Fruit fly (Drosophila melanogaster) whole organism, embryonic: ENCODE measurements around the gene Pgant2.

Source experiments
- Atf-2 ChIP-seq: fragments of 200-800 bp; sonication (Bioruptor generic); optimal IDR thresholded peaks from 2 replicates; lab custom pipeline; 2016; ENCODE audit warnings: missing biosample characterization, missing genetic modification characterization
- CG10462 ChIP-seq: fragments of 200-800 bp; sonication (Bioruptor generic); optimal IDR thresholded peaks from 2 replicates; lab custom pipeline; 2016; ENCODE audit warnings: missing biosample characterization, missing genetic modification characterization
- CG11247 ChIP-seq: fragments of 200-800 bp; sonication (Bioruptor generic); IDR thresholded peaks from 2 replicates; pipeline ENCODE4 v1.3.6; 2022; ENCODE audit warnings: missing biosample characterization, missing genetic modification characterization
- CG12942 ChIP-seq: fragments of 200-800 bp; sonication (Bioruptor generic); optimal IDR thresholded peaks from 3 replicates; lab custom pipeline; 2016; ENCODE audit warnings: missing biosample characterization, missing genetic modification characterization
- CG13424 ChIP-seq: fragments of 200-800 bp; sonication (Bioruptor generic); optimal IDR thresholded peaks from 2 replicates; lab custom pipeline; 2019; ENCODE audit warnings: missing biosample characterization, mild to moderate bottlenecking, missing genetic modification characterization, moderate library complexity
- CG14965 ChIP-seq: fragments of 200-800 bp; sonication (Bioruptor generic); optimal IDR thresholded peaks from 2 replicates; lab custom pipeline; 2016; ENCODE audit warnings: missing biosample characterization, missing genetic modification characterization, borderline replicate concordance
- CG15514 ChIP-seq: fragments of 200-800 bp; sonication (Bioruptor generic); optimal IDR thresholded peaks from 3 replicates; lab custom pipeline; 2017; ENCODE audit warnings: missing biosample characterization, missing genetic modification characterization, mild to moderate bottlenecking, moderate library complexity, missing genetic modification reagents
- CG1647 ChIP-seq: fragments of 200-800 bp; sonication (Bioruptor generic); optimal IDR thresholded peaks from 3 replicates; lab custom pipeline; 2016; ENCODE audit warnings: missing biosample characterization, missing genetic modification characterization
- CG17361 ChIP-seq: fragments of 200-800 bp; sonication (Bioruptor generic); IDR thresholded peaks from 3 replicates; pipeline ENCODE4 v1.3.6; 2022; ENCODE audit warnings: missing biosample characterization, missing genetic modification characterization
- CG2116 ChIP-seq: fragments of 200-800 bp; sonication (Bioruptor generic); optimal IDR thresholded peaks from 3 replicates; lab custom pipeline; 2018; ENCODE audit warnings: missing biosample characterization, mild to moderate bottlenecking, missing genetic modification characterization
- CG30403 ChIP-seq: fragments of 200-800 bp; sonication (Bioruptor generic); optimal IDR thresholded peaks from 3 replicates; lab custom pipeline; 2016; ENCODE audit warnings: missing biosample characterization, missing genetic modification characterization
- CG31365 ChIP-seq: fragments of 200-800 bp; sonication (Bioruptor generic); optimal IDR thresholded peaks from 2 replicates; lab custom pipeline; 2018; ENCODE audit warnings: missing biosample characterization, mild to moderate bottlenecking, missing genetic modification characterization
- CG3407 ChIP-seq: fragments of 200-800 bp; sonication (Bioruptor generic); optimal IDR thresholded peaks from 2 replicates; lab custom pipeline; 2018; ENCODE audit warnings: missing biosample characterization, mild to moderate bottlenecking, missing genetic modification characterization
- CG43689 ChIP-seq: fragments of 200-800 bp; sonication (Bioruptor generic); IDR thresholded peaks from 2 replicates; pipeline ENCODE4 v1.3.6; 2022; ENCODE audit warnings: missing biosample characterization, missing genetic modification characterization
- CG6683 ChIP-seq: fragments of 200-800 bp; sonication (Bioruptor generic); optimal IDR thresholded peaks from 2 replicates; lab custom pipeline; 2017; ENCODE audit warnings: missing biosample characterization, mild to moderate bottlenecking, missing genetic modification characterization, missing genetic modification reagents
- CG6854 ChIP-seq: fragments of 200-800 bp; sonication (Bioruptor generic); optimal IDR thresholded peaks from 3 replicates; lab custom pipeline; 2017; ENCODE audit warnings: missing biosample characterization, mild to moderate bottlenecking, missing genetic modification characterization
- CG7271 ChIP-seq: fragments of 200-800 bp; sonication (Bioruptor generic); optimal IDR thresholded peaks from 2 replicates; lab custom pipeline; 2018; ENCODE audit warnings: missing biosample characterization, mild to moderate bottlenecking, missing genetic modification characterization, moderate library complexity
- CG8359 ChIP-seq: fragments of 200-800 bp; sonication (Bioruptor generic); optimal IDR thresholded peaks from 2 replicates; lab custom pipeline; 2017; ENCODE audit warnings: missing biosample characterization, mild to moderate bottlenecking, missing genetic modification characterization, borderline replicate concordance
- CG8478 ChIP-seq: fragments of >200 bp; optimal IDR thresholded peaks from 2 replicates; lab custom pipeline; 2018
- CG8944 ChIP-seq: fragments of 200-800 bp; sonication (Bioruptor generic); optimal IDR thresholded peaks from 3 replicates; lab custom pipeline; 2016; ENCODE audit warnings: missing biosample characterization, missing genetic modification characterization
- CG9437 ChIP-seq: fragments of 200-800 bp; sonication (Bioruptor generic); optimal IDR thresholded peaks from 2 replicates; lab custom pipeline; 2018; ENCODE audit warnings: missing biosample characterization, mild to moderate bottlenecking, missing genetic modification characterization
- Chrac-16 ChIP-seq: fragments of 200-800 bp; sonication (Bioruptor generic); optimal IDR thresholded peaks from 3 replicates; lab custom pipeline; 2016; ENCODE audit warnings: missing biosample characterization, missing genetic modification characterization
- Deaf1 ChIP-seq: fragments of 200-800 bp; optimal IDR thresholded peaks from 3 replicates; lab custom pipeline; 2019; ENCODE audit warnings: missing biosample characterization, mild to moderate bottlenecking, missing genetic modification characterization, moderate library complexity
- H15 ChIP-seq: fragments of 200-800 bp; sonication (Bioruptor generic); IDR thresholded peaks from 3 replicates; pipeline ENCODE4 v1.3.6; 2022; ENCODE audit warnings: missing biosample characterization, missing genetic modification characterization
- Hr39 ChIP-seq: fragments of >200 bp; optimal IDR thresholded peaks from 2 replicates; lab custom pipeline; 2017
- Meics ChIP-seq: fragments of 200-800 bp; sonication (Bioruptor generic); optimal IDR thresholded peaks from 2 replicates; lab custom pipeline; 2017; ENCODE audit warnings: missing biosample characterization, mild to moderate bottlenecking, missing genetic modification characterization
- Mes4 ChIP-seq: fragments of 200-800 bp; sonication (Bioruptor generic); optimal IDR thresholded peaks from 2 replicates; lab custom pipeline; 2016; ENCODE audit warnings: missing biosample characterization, missing genetic modification characterization
- Myb ChIP-seq: fragments of 200-800 bp; sonication (Bioruptor generic); optimal IDR thresholded peaks from 2 replicates; lab custom pipeline; 2016; ENCODE audit warnings: missing biosample characterization, missing genetic modification characterization
- NC2β ChIP-seq: fragments of 200-800 bp; sonication (Bioruptor generic); optimal IDR thresholded peaks from 2 replicates; lab custom pipeline; 2016; ENCODE audit warnings: missing biosample characterization, missing genetic modification characterization
- Optix ChIP-seq: fragments of 200-800 bp; sonication (Bioruptor generic); IDR thresholded peaks from 3 replicates; pipeline ENCODE4 v1.3.6; 2022; ENCODE audit warnings: missing biosample characterization, missing genetic modification characterization
- Sox100B ChIP-seq: fragments of 200-800 bp; sonication (Bioruptor generic); optimal IDR thresholded peaks from 3 replicates; lab custom pipeline; 2018; ENCODE audit warnings: missing biosample characterization, mild to moderate bottlenecking, missing genetic modification characterization
- Sry-δ ChIP-seq: fragments of 200-800 bp; sonication (Bioruptor generic); optimal IDR thresholded peaks from 2 replicates; lab custom pipeline; 2016; ENCODE audit warnings: missing biosample characterization, missing genetic modification characterization
- Taf1 ChIP-seq: fragments of 200-800 bp; sonication (Bioruptor generic); IDR thresholded peaks from 2 replicates; pipeline ENCODE4 v1.3.6; 2022; ENCODE audit warnings: missing biosample characterization, missing genetic modification characterization
- ash1 ChIP-seq: fragments of 200-800 bp; sonication (Bioruptor generic); optimal IDR thresholded peaks from 2 replicates; lab custom pipeline; 2018; ENCODE audit warnings: missing biosample characterization, mild to moderate bottlenecking, missing genetic modification characterization
- btn ChIP-seq: fragments of 200-800 bp; sonication (Bioruptor generic); optimal IDR thresholded peaks from 2 replicates; lab custom pipeline; 2016; ENCODE audit warnings: missing biosample characterization, missing genetic modification characterization
- dimm ChIP-seq: fragments of 200-800 bp; sonication (Bioruptor generic); IDR thresholded peaks from 2 replicates; pipeline ENCODE4 v1.3.6; 2022; ENCODE audit warnings: missing biosample characterization, missing genetic modification characterization
- dm ChIP-seq: fragments of 200-800 bp; sonication (Bioruptor generic); optimal IDR thresholded peaks from 3 replicates; lab custom pipeline; 2016; ENCODE audit warnings: missing biosample characterization, missing genetic modification characterization
- ewg ChIP-seq: fragments of 200-800 bp; sonication (Bioruptor generic); optimal IDR thresholded peaks from 3 replicates; lab custom pipeline; 2017; ENCODE audit warnings: mild to moderate bottlenecking, missing biosample characterization, missing genetic modification reagents, missing genetic modification characterization
- exex ChIP-seq: fragments of 200-800 bp; sonication (Bioruptor generic); optimal IDR thresholded peaks from 4 replicates; lab custom pipeline; 2018; ENCODE audit warnings: missing biosample characterization, mild to moderate bottlenecking, missing genetic modification characterization, moderate library complexity
- ftz-f1 ChIP-seq: fragments of 200-800 bp; sonication (Bioruptor generic); optimal IDR thresholded peaks from 2 replicates; lab custom pipeline; 2016; ENCODE audit warnings: missing biosample characterization, missing genetic modification characterization
- h ChIP-seq: fragments of >200 bp; optimal IDR thresholded peaks from 2 replicates; lab custom pipeline; 2017
- ken ChIP-seq: fragments of 200-800 bp; sonication (Bioruptor generic); IDR thresholded peaks from 3 replicates; pipeline ENCODE4 v1.3.6; 2022; ENCODE audit warnings: missing biosample characterization, missing genetic modification characterization
- nom ChIP-seq: fragments of 200-800 bp; sonication (Bioruptor generic); optimal IDR thresholded peaks from 2 replicates; lab custom pipeline; 2017; ENCODE audit warnings: missing biosample characterization, missing genetic modification characterization, mild to moderate bottlenecking, moderate library complexity, missing genetic modification reagents
- pros ChIP-seq: fragments of 200-800 bp; sonication (Bioruptor generic); optimal IDR thresholded peaks from 3 replicates; lab custom pipeline; 2019; ENCODE audit warnings: missing biosample characterization, mild to moderate bottlenecking, missing genetic modification characterization, moderate library complexity
- pum ChIP-seq: fragments of 200-800 bp; sonication (Bioruptor generic); optimal IDR thresholded peaks from 2 replicates; lab custom pipeline; 2016; ENCODE audit warnings: missing biosample characterization, missing genetic modification characterization
- row ChIP-seq: fragments of 200-800 bp; sonication (Bioruptor generic); IDR thresholded peaks from 3 replicates; pipeline ENCODE4 v1.3.6; 2022; ENCODE audit warnings: missing biosample characterization, missing genetic modification characterization
- sc ChIP-seq, 3 experiments: fragments of >200 bp in 2 of 3; fragments of 200-800 bp in 1 of 3; sonication (Bioruptor generic) in 1 of 3; optimal IDR thresholded peaks; 2 replicates in 2 of 3; 3 replicates in 1 of 3; lab custom pipeline; 2017; ENCODE audit warnings: mild to moderate bottlenecking in 1 of 3, missing biosample characterization in 1 of 3, missing genetic modification characterization in 1 of 3, missing genetic modification reagents in 1 of 3
- so ChIP-seq: fragments of 200-800 bp; sonication (Bioruptor generic); IDR thresholded peaks from 3 replicates; pipeline ENCODE4 v1.3.6; 2022; ENCODE audit warnings: missing biosample characterization, missing genetic modification characterization
- stwl ChIP-seq: fragments of 200-800 bp; sonication (Bioruptor generic); optimal IDR thresholded peaks from 3 replicates; lab custom pipeline; 2018; ENCODE audit warnings: missing biosample characterization, mild to moderate bottlenecking, missing genetic modification characterization, moderate library complexity
- tx ChIP-seq: fragments of 200-800 bp; sonication (Bioruptor generic); optimal IDR thresholded peaks from 2 replicates; lab custom pipeline; 2016; ENCODE audit warnings: missing biosample characterization, missing genetic modification characterization
- usp ChIP-seq: fragments of >200 bp; optimal IDR thresholded peaks from 2 replicates; lab custom pipeline; 2017; ENCODE audit warnings: missing biosample characterization, missing genetic modification characterization
- zfh1 ChIP-seq: fragments of 200-800 bp; sonication (Bioruptor generic); IDR thresholded peaks from 3 replicates; pipeline ENCODE4 v1.3.6; 2022; ENCODE audit warnings: missing biosample characterization, missing genetic modification characterization

Pgant2 gene

dm6 chr2L:3444789-3445188 is 18.3 kb upstream of the Pgant2 start (continued):
- peak; percentile 60; the same call in 1 of the 3 replicates for TF ChIP-seq Optix
- TF ChIP-seq dm (GFP tag; lab: Kevin White, UChicago): no peak
- TF ChIP-seq CG14965 (GFP tag; lab: Kevin White, UChicago): no peak
- 0 out of 3 replicates have a peak, but pooled peaks have one; percentile 27 for TF ChIP-seq H15 (GFP tag; lab: Robert Waterston, UW)
- TF ChIP-seq CG6854 (GFP tag; lab: Kevin White, UChicago): no peak
- TF ChIP-seq Mes4 (GFP tag; lab: Kevin White, UChicago): no peak
- TF ChIP-seq ewg: no peak
- no peak for TF ChIP-seq exex
- no peak for TF ChIP-seq so (GFP tag; lab: Robert Waterston, UW)
- TF ChIP-seq CG3407 (GFP tag; lab: Kevin White, UChicago): no peak
- TF ChIP-seq CG17361 (GFP tag; lab: Robert Waterston, UW): no peak
- peak; percentile 28 for TF ChIP-seq CG15514 (GFP tag; lab: Kevin White, UChicago)
- TF ChIP-seq btn (GFP tag; lab: Kevin White, UChicago): no peak
- TF ChIP-seq CG30403 (GFP tag; lab: Kevin White, UChicago): peak; percentile 34
- no peak for TF ChIP-seq CG2116 (GFP tag; lab: Kevin White, UChicago)
- no peak for TF ChIP-seq CG8359 (GFP tag; lab: Kevin White, UChicago)
- TF ChIP-seq CG43689 (GFP tag; lab: Robert Waterston, UW): no peak
- peak; percentile 33; the same call in 1 of the 2 replicates for TF ChIP-seq CG11247 (GFP tag; lab: Robert Waterston, UW)
- TF ChIP-seq CG31365 (tag; lab: Kevin White, UChicago): no peak
- peak; percentile 16 for TF ChIP-seq CG13424 (tag; lab: Kevin White, UChicago)
- TF ChIP-seq Atf-2 (GFP tag; lab: Kevin White, UChicago): peak; percentile 19
- no peak for TF ChIP-seq pros (GFP tag; lab: Kevin White, UChicago)
- no peak for TF ChIP-seq CG6683
- TF ChIP-seq row: peak; percentile 39
- TF ChIP-seq pum: peak; percentile 5
- TF ChIP-seq stwl (tag; lab: Kevin White, UChicago): no peak
- no peak for TF ChIP-seq Deaf1 (tag; lab: Kevin White, UChicago)
- peak; percentile 6 for TF ChIP-seq nom (GFP tag; lab: Kevin White, UChicago)
- TF ChIP-seq Meics: peak; percentile 21
- peak; percentile 55; the same call in 2 of the 3 replicates for TF ChIP-seq zfh1 (GFP tag; lab: Robert Waterston, UW)
- TF ChIP-seq tx (GFP tag; lab: Kevin White, UChicago): no peak
- no peak for TF ChIP-seq ash1 (GFP tag; lab: Kevin White, UChicago)
- TF ChIP-seq NC2β (GFP tag; lab: Kevin White, UChicago): peak; percentile 8
- TF ChIP-seq Chrac-16 (GFP tag; lab: Kevin White, UChicago): peak; percentile 14
- TF ChIP-seq Sox100B (GFP tag; lab: Kevin White, UChicago): no peak
- TF ChIP-seq CG1647 (GFP tag; lab: Kevin White, UChicago): peak; percentile 35
- TF ChIP-seq CG9437 (GFP tag; lab: Kevin White, UChicago): peak; percentile 18
- TF ChIP-seq h (lab: Kevin White, UChicago): no peak
- no peak for TF ChIP-seq usp
- no peak for TF ChIP-seq ftz-f1
- peak; percentile 60 for TF ChIP-seq CG12942 (GFP tag; lab: Kevin White, UChicago)
- no peak for TF ChIP-seq CG8478 (lab: Kevin White, UChicago)
- no peak for TF ChIP-seq Myb (GFP tag; lab: Kevin White, UChicago)
- no peak for TF ChIP-seq CG10462 (GFP tag; lab: Kevin White, UChicago)
- no peak for TF ChIP-seq Sry-δ (GFP tag; lab: Kevin White, UChicago)
- TF ChIP-seq sc (optimal IDR thresholded peaks at IDR 0.05; lab: Kevin White, UChicago): no peak
- no peak for TF ChIP-seq sc (GFP tag; optimal IDR thresholded peaks at IDR 0.05; lab: Kevin White, UChicago)
- TF ChIP-seq CG7271 (tag; lab: Kevin White, UChicago): no peak
- peak; percentile 51; the same call in 1 of the 3 replicates for TF ChIP-seq ken
- no peak for TF ChIP-seq Taf1 (GFP tag; lab: Robert Waterston, UW)
- TF ChIP-seq Hr39 (lab: Kevin White, UChicago): no peak
- peak; percentile 44 for TF ChIP-seq CG8944
- no peak for TF ChIP-seq dimm (GFP tag; lab: Robert Waterston, UW)
